Fruit fly (Drosophila melanogaster): Measurements from ENCODE around the gene CG4558.

Gene CG4558

DNA sequence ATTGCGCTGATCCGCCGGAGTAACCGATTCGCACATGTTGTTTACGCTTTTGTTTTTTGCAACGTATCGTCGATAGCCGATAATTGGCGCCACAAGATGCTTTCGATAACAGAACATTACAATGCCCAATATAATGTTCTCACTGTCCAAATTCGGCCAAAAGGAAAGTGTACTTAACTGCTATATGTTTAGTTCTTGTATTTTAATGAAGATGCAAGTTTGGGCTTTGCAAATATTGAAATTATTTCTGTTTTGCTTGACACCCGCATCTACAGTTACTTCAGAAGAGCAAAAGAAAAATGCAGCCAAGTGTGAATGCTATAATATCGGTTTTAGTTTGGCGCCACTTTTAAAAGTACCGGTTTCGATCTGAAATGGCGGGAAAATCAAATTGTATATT lies 3.0 kb downstream of the CG4558 start:
- peak; percentile 91 for TF ChIP-seq Camta (GFP tag; optimal IDR thresholded peaks at IDR 0.05)
- TF ChIP-seq CG3847 (GFP tag; IDR thresholded peaks at IDR 0.05): peak; percentile 87
- TF ChIP-seq tgo (GFP tag; IDR thresholded peaks at IDR 0.05): peak; percentile 81
- peak; percentile 86 for TF ChIP-seq cwo (GFP tag; optimal IDR thresholded peaks at IDR 0.05)
- peak; percentile 89 for TF ChIP-seq en (GFP tag; optimal IDR thresholded peaks at IDR 0.05)
- TF ChIP-seq CG4404 (GFP tag; IDR thresholded peaks at IDR 0.05): peak; percentile 67
- peak; percentile 88 for TF ChIP-seq Chrac-16 (GFP tag; optimal IDR thresholded peaks at IDR 0.05)
- TF ChIP-seq luna (GFP tag; optimal IDR thresholded peaks at IDR 0.05): peak; percentile 87
- TF ChIP-seq dan (GFP tag; IDR thresholded peaks at IDR 0.05): no peak
- TF ChIP-seq CG4282 (GFP tag; optimal IDR thresholded peaks at IDR 0.05): peak; percentile 75
- peak; percentile 84 for TF ChIP-seq HmgD (GFP tag; optimal IDR thresholded peaks at IDR 0.05)
- peak; percentile 90 for TF ChIP-seq maf-S (GFP tag; optimal IDR thresholded peaks at IDR 0.05)
- TF ChIP-seq lov (optimal IDR thresholded peaks at IDR 0.05): no peak
- peak; percentile 43; the same call in 1 of the 3 replicates for TF ChIP-seq lov (GFP tag; IDR thresholded peaks at IDR 0.05)
- peak; percentile 46 for TF ChIP-seq CG15073 (GFP tag; optimal IDR thresholded peaks at IDR 0.05)
- peak; percentile 92 for TF ChIP-seq dmrt99B (tag; optimal IDR thresholded peaks at IDR 0.05)
- TF ChIP-seq CG7745 (tag; optimal IDR thresholded peaks at IDR 0.05): no peak
- peak; percentile 10; the same call in 1 of the 3 replicates for TF ChIP-seq sr (GFP tag; IDR thresholded peaks at IDR 0.05)
- peak; percentile 74 for TF ChIP-seq CG18011 (GFP tag; optimal IDR thresholded peaks at IDR 0.05)
- TF ChIP-seq gem (tag; optimal IDR thresholded peaks at IDR 0.05): peak; percentile 95
- peak; percentile 83 for TF ChIP-seq CG15011 (GFP tag; optimal IDR thresholded peaks at IDR 0.05)
- TF ChIP-seq CG30403 (GFP tag; optimal IDR thresholded peaks at IDR 0.05): peak; percentile 94
- TF ChIP-seq az2 (GFP tag; optimal IDR thresholded peaks at IDR 0.05): peak; percentile 87
- TF ChIP-seq CG2889 (GFP tag; IDR thresholded peaks at IDR 0.05): peak; percentile 81
- peak; percentile 96 for TF ChIP-seq lilli (GFP tag; optimal IDR thresholded peaks at IDR 0.05)
- TF ChIP-seq CG1603 (tag; optimal IDR thresholded peaks at IDR 0.05): peak; percentile 95
- no peak; the same call in 2 of the 3 replicates for TF ChIP-seq zen2 (GFP tag; IDR thresholded peaks at IDR 0.05; ENCODE audit: partially characterized antibody)
- peak; percentile 89 for TF ChIP-seq Xrp1 (GFP tag; IDR thresholded peaks at IDR 0.05)
- TF ChIP-seq CG31388 (GFP tag; optimal IDR thresholded peaks at IDR 0.05): peak; percentile 47
- peak; percentile 89 for TF ChIP-seq CG18476 (GFP tag; optimal IDR thresholded peaks at IDR 0.05)
- TF ChIP-seq Dip3 (GFP tag; optimal IDR thresholded peaks at IDR 0.05): peak; percentile 93
- peak; percentile 83 for TF ChIP-seq dmrt11E (tag; optimal IDR thresholded peaks at IDR 0.05)
- TF ChIP-seq CG7357 (GFP tag; IDR thresholded peaks at IDR 0.05): peak; percentile 98
- TF ChIP-seq ac (GFP tag; optimal IDR thresholded peaks at IDR 0.05): peak; percentile 19
- peak; percentile 78 for TF ChIP-seq Usf (GFP tag; optimal IDR thresholded peaks at IDR 0.05)
- TF ChIP-seq knrl (GFP tag; IDR thresholded peaks at IDR 0.05; ENCODE audit: partially characterized antibody): no peak
- TF ChIP-seq phol (tag; optimal IDR thresholded peaks at IDR 0.05): peak; percentile 93
- TF ChIP-seq Lhr (GFP tag; optimal IDR thresholded peaks at IDR 0.05): peak; percentile 83
- TF ChIP-seq Ravus (GFP tag; IDR thresholded peaks at IDR 0.05): peak; percentile 53
- TF ChIP-seq CG12299 (tag; optimal IDR thresholded peaks at IDR 0.05): peak; percentile 86
- peak; percentile 94 for TF ChIP-seq B-H2 (GFP tag; optimal IDR thresholded peaks at IDR 0.05)
- TF ChIP-seq fd3F (GFP tag; optimal IDR thresholded peaks at IDR 0.05): peak; percentile 89
- TF ChIP-seq CG8478 (optimal IDR thresholded peaks at IDR 0.05): no peak
- peak; percentile 65 for TF ChIP-seq ab (GFP tag; optimal IDR thresholded peaks at IDR 0.05)
- peak; percentile 81 for TF ChIP-seq ewg (GFP tag; optimal IDR thresholded peaks at IDR 0.05)
- peak; percentile 84 for TF ChIP-seq D19A (tag; optimal IDR thresholded peaks at IDR 0.05)
- no peak for TF ChIP-seq CG1832 (GFP tag; optimal IDR thresholded peaks at IDR 0.05)
- peak; percentile 86 for TF ChIP-seq CG9437 (GFP tag; optimal IDR thresholded peaks at IDR 0.05)
- TF ChIP-seq eve (GFP tag; optimal IDR thresholded peaks at IDR 0.05): no peak
- TF ChIP-seq Rx (GFP tag; IDR thresholded peaks at IDR 0.05): peak; percentile 83
- TF ChIP-seq CG3838 (GFP tag; optimal IDR thresholded peaks at IDR 0.05): peak; percentile 47
- TF ChIP-seq CG1647 (GFP tag; optimal IDR thresholded peaks at IDR 0.05): peak; percentile 92

Measured in whole organism, embryonic.